Fruit fly (Drosophila melanogaster) whole organism, embryonic: ENCODE results near the gene lili.

Source experiments
- Aef1 ChIP-seq: fragments of 200-800 bp; sonication (Bioruptor generic); IDR thresholded peaks from 3 replicates; pipeline ENCODE4 v1.3.6; 2022; ENCODE audit warnings: missing biosample characterization, missing genetic modification characterization
- Bteb2 ChIP-seq: fragments of 200-800 bp; sonication (Bioruptor generic); optimal IDR thresholded peaks from 2 replicates; lab custom pipeline; 2016; ENCODE audit warnings: missing biosample characterization, missing genetic modification characterization
- CG10147 ChIP-seq: fragments of 200-800 bp; sonication (Bioruptor generic); optimal IDR thresholded peaks from 2 replicates; lab custom pipeline; 2019; ENCODE audit warnings: missing biosample characterization, mild to moderate bottlenecking, missing genetic modification characterization, moderate library complexity
- CG10366 ChIP-seq: fragments of 200-800 bp; sonication (Bioruptor generic); IDR thresholded peaks from 2 replicates; pipeline ENCODE4 v1.3.6; 2022; ENCODE audit warnings: missing biosample characterization, missing genetic modification characterization
- CG10431 ChIP-seq: fragments of 200-800 bp; sonication (Bioruptor generic); optimal IDR thresholded peaks from 3 replicates; lab custom pipeline; 2018; ENCODE audit warnings: missing biosample characterization, mild to moderate bottlenecking, missing genetic modification characterization
- CG10654 ChIP-seq: fragments of 200-800 bp; sonication (Bioruptor generic); optimal IDR thresholded peaks from 2 replicates; lab custom pipeline; 2016; ENCODE audit warnings: missing biosample characterization, missing genetic modification characterization
- CG10959 ChIP-seq: fragments of 200-800 bp; sonication (Bioruptor generic); IDR thresholded peaks from 2 replicates; pipeline ENCODE4 v1.3.6; 2022; ENCODE audit warnings: missing biosample characterization, missing genetic modification characterization
- CG11696 ChIP-seq: fragments of 200-800 bp; sonication (Bioruptor generic); IDR thresholded peaks from 2 replicates; pipeline ENCODE4 v1.3.6; 2022; ENCODE audit warnings: missing biosample characterization, missing genetic modification characterization
- CG13296 ChIP-seq: fragments of 200-800 bp; sonication (Bioruptor generic); optimal IDR thresholded peaks from 3 replicates; lab custom pipeline; 2018; ENCODE audit warnings: missing biosample characterization, mild to moderate bottlenecking, missing genetic modification characterization
- CG13894 ChIP-seq: fragments of 200-800 bp; sonication (Bioruptor generic); optimal IDR thresholded peaks from 3 replicates; lab custom pipeline; 2018; ENCODE audit warnings: missing biosample characterization, mild to moderate bottlenecking, missing genetic modification characterization, moderate library complexity
- CG1647 ChIP-seq: fragments of 200-800 bp; sonication (Bioruptor generic); optimal IDR thresholded peaks from 3 replicates; lab custom pipeline; 2016; ENCODE audit warnings: missing biosample characterization, missing genetic modification characterization
- CG1832 ChIP-seq: fragments of 200-800 bp; sonication (Bioruptor generic); optimal IDR thresholded peaks from 2 replicates; lab custom pipeline; 2017; ENCODE audit warnings: missing biosample characterization, mild to moderate bottlenecking, missing genetic modification characterization, inconsistent platforms
- CG18764 ChIP-seq: fragments of 200-800 bp; sonication (Bioruptor generic); optimal IDR thresholded peaks from 3 replicates; lab custom pipeline; 2016; ENCODE audit warnings: missing biosample characterization, missing genetic modification characterization
- CG2129 ChIP-seq: fragments of 200-800 bp; sonication (Bioruptor generic); IDR thresholded peaks from 2 replicates; pipeline ENCODE4 v1.3.6; 2022; ENCODE audit warnings: missing biosample characterization, missing genetic modification characterization; ENCODE audit not compliant: partially characterized antibody
- CG2202 ChIP-seq: fragments of 200-800 bp; sonication (Bioruptor generic); optimal IDR thresholded peaks from 2 replicates; lab custom pipeline; 2018; ENCODE audit warnings: missing biosample characterization, mild to moderate bottlenecking, missing genetic modification characterization
- CG2712 ChIP-seq: fragments of 200-800 bp; optimal IDR thresholded peaks from 3 replicates; lab custom pipeline; 2019; ENCODE audit warnings: missing biosample characterization, mild to moderate bottlenecking, missing genetic modification characterization, moderate library complexity
- CG2889 ChIP-seq: fragments of 200-800 bp; sonication (Bioruptor generic); IDR thresholded peaks from 3 replicates; pipeline ENCODE4 v1.3.6; 2022; ENCODE audit warnings: missing biosample characterization, missing genetic modification characterization
- CG31388 ChIP-seq: fragments of 200-800 bp; sonication (Bioruptor generic); optimal IDR thresholded peaks from 2 replicates; lab custom pipeline; 2016; ENCODE audit warnings: missing biosample characterization, missing genetic modification characterization
- CG3281 ChIP-seq: fragments of 200-800 bp; sonication (Bioruptor generic); optimal IDR thresholded peaks from 3 replicates; lab custom pipeline; 2017; ENCODE audit warnings: missing biosample characterization, mild to moderate bottlenecking, missing genetic modification characterization
- CG4404 ChIP-seq: fragments of 200-800 bp; sonication (Bioruptor generic); IDR thresholded peaks from 2 replicates; pipeline ENCODE4 v1.3.6; 2022; ENCODE audit warnings: missing biosample characterization, missing genetic modification characterization
- CG4617 ChIP-seq: fragments of 200-800 bp; sonication (Bioruptor generic); optimal IDR thresholded peaks from 3 replicates; lab custom pipeline; 2016; ENCODE audit warnings: missing biosample characterization, missing genetic modification characterization, borderline replicate concordance
- CG4707 ChIP-seq: fragments of 200-800 bp; sonication (Bioruptor generic); optimal IDR thresholded peaks from 2 replicates; lab custom pipeline; 2018; ENCODE audit warnings: missing biosample characterization, mild to moderate bottlenecking, missing genetic modification characterization, moderate library complexity
- CG5245 ChIP-seq: fragments of 200-800 bp; sonication (Bioruptor generic); optimal IDR thresholded peaks from 3 replicates; lab custom pipeline; 2016; ENCODE audit warnings: missing biosample characterization, missing genetic modification characterization
- CG5953 ChIP-seq: fragments of 200-800 bp; sonication (Bioruptor generic); IDR thresholded peaks from 2 replicates; pipeline ENCODE4 v1.3.6; 2022; ENCODE audit warnings: missing biosample characterization, missing genetic modification characterization
- CG7357 ChIP-seq: fragments of 200-800 bp; sonication (Bioruptor generic); IDR thresholded peaks from 3 replicates; pipeline ENCODE4 v1.3.6; 2022; ENCODE audit warnings: missing biosample characterization, missing genetic modification characterization
- CG8290 ChIP-seq, 3 experiments: fragments of 200-800 bp; sonication (Bioruptor generic); optimal IDR thresholded peaks; 2 replicates each; lab custom pipeline; 2016 to 2019; ENCODE audit warnings: missing biosample characterization in 3 of 3, missing genetic modification characterization in 3 of 3, mild to moderate bottlenecking in 2 of 3, moderate library complexity in 1 of 3
- CoRest ChIP-seq: fragments of 200-800 bp; sonication (Bioruptor generic); optimal IDR thresholded peaks from 3 replicates; lab custom pipeline; 2018; ENCODE audit warnings: missing biosample characterization, mild to moderate bottlenecking, missing genetic modification characterization, moderate library complexity
- D19B ChIP-seq: fragments of 200-800 bp; sonication (Bioruptor generic); optimal IDR thresholded peaks from 2 replicates; lab custom pipeline; 2017; ENCODE audit warnings: missing biosample characterization, mild to moderate bottlenecking, missing genetic modification characterization
- Dad ChIP-seq: fragments of 200-800 bp; sonication (Bioruptor generic); optimal IDR thresholded peaks from 3 replicates; lab custom pipeline; 2016; ENCODE audit warnings: missing biosample characterization, missing genetic modification characterization
- Dp ChIP-seq: fragments of 200-800 bp; sonication (Bioruptor generic); optimal IDR thresholded peaks from 2 replicates; lab custom pipeline; 2018; ENCODE audit warnings: missing biosample characterization, mild to moderate bottlenecking, missing genetic modification characterization, moderate library complexity
- E2f1 ChIP-seq: fragments of 200-800 bp; sonication (Bioruptor generic); IDR thresholded peaks from 2 replicates; pipeline ENCODE4 v1.3.6; 2022; ENCODE audit warnings: missing biosample characterization, missing genetic modification characterization
- Eip74EF ChIP-seq, 2 experiments: fragments of 200-800 bp in 1 of 2; fragments of >200 bp in 1 of 2; sonication (Bioruptor generic) in 1 of 2; optimal IDR thresholded peaks; 2 replicates each; lab custom pipeline; 2017 to 2019; ENCODE audit warnings: missing biosample characterization in 2 of 2, missing genetic modification characterization in 2 of 2, mild to moderate bottlenecking in 1 of 2, moderate library complexity in 1 of 2
- Ets97D ChIP-seq: fragments of 200-800 bp; sonication (Bioruptor generic); optimal IDR thresholded peaks from 3 replicates; lab custom pipeline; 2016; ENCODE audit warnings: missing biosample characterization, missing genetic modification characterization
- Optix ChIP-seq: fragments of 200-800 bp; sonication (Bioruptor generic); IDR thresholded peaks from 3 replicates; pipeline ENCODE4 v1.3.6; 2022; ENCODE audit warnings: missing biosample characterization, missing genetic modification characterization
- Rx ChIP-seq: fragments of 200-800 bp; sonication (Bioruptor generic); IDR thresholded peaks from 2 replicates; pipeline ENCODE4 v1.3.6; 2022; ENCODE audit warnings: missing biosample characterization, missing genetic modification characterization
- Sry-β ChIP-seq: fragments of 200-800 bp; sonication (Bioruptor generic); optimal IDR thresholded peaks from 2 replicates; lab custom pipeline; 2018; ENCODE audit warnings: missing biosample characterization, mild to moderate bottlenecking, missing genetic modification characterization, moderate library complexity
- bcd ChIP-seq: fragments of 200-800 bp; sonication (Bioruptor generic); optimal IDR thresholded peaks from 2 replicates; lab custom pipeline; 2017; ENCODE audit warnings: missing biosample characterization, mild to moderate bottlenecking, missing genetic modification characterization
- chinmo ChIP-seq: fragments of 200-800 bp; sonication (Bioruptor generic); IDR thresholded peaks from 4 replicates; pipeline ENCODE4 v1.3.6; 2022; ENCODE audit warnings: missing biosample characterization, missing genetic modification characterization; ENCODE audit not compliant: partially characterized antibody
- chm ChIP-seq: fragments of 200-800 bp; sonication (Bioruptor generic); IDR thresholded peaks from 2 replicates; pipeline ENCODE4 v1.3.6; 2022; ENCODE audit warnings: missing biosample characterization, missing genetic modification characterization
- da ChIP-seq: fragments of 200-800 bp; sonication (Bioruptor generic); optimal IDR thresholded peaks from 2 replicates; lab custom pipeline; 2016; ENCODE audit warnings: missing biosample characterization, missing genetic modification characterization
- dm ChIP-seq: fragments of 200-800 bp; sonication (Bioruptor generic); optimal IDR thresholded peaks from 3 replicates; lab custom pipeline; 2016; ENCODE audit warnings: missing biosample characterization, missing genetic modification characterization
- dmrt11E ChIP-seq: fragments of 200-800 bp; sonication (Bioruptor generic); optimal IDR thresholded peaks from 3 replicates; lab custom pipeline; 2018; ENCODE audit warnings: missing biosample characterization, mild to moderate bottlenecking, missing genetic modification characterization, moderate library complexity
- her ChIP-seq: fragments of 200-800 bp; sonication (Bioruptor generic); optimal IDR thresholded peaks from 2 replicates; lab custom pipeline; 2016; ENCODE audit warnings: missing biosample characterization, missing genetic modification characterization
- mirr ChIP-seq: fragments of 200-800 bp; sonication (Bioruptor generic); optimal IDR thresholded peaks from 3 replicates; lab custom pipeline; 2018; ENCODE audit warnings: missing biosample characterization, mild to moderate bottlenecking, missing genetic modification characterization
- schlank ChIP-seq: fragments of 200-800 bp; sonication (Bioruptor generic); optimal IDR thresholded peaks from 2 replicates; lab custom pipeline; 2018; ENCODE audit warnings: missing biosample characterization, mild to moderate bottlenecking, missing genetic modification characterization
- wdn ChIP-seq: fragments of 200-800 bp; sonication (Bioruptor generic); IDR thresholded peaks from 2 replicates; pipeline ENCODE4 v1.3.6; 2022; ENCODE audit warnings: missing biosample characterization, missing genetic modification characterization
- zen2 ChIP-seq: fragments of 200-800 bp; sonication (Bioruptor generic); IDR thresholded peaks from 3 replicates; pipeline ENCODE4 v1.3.6; 2022; ENCODE audit warnings: missing biosample characterization, missing genetic modification characterization; ENCODE audit not compliant: partially characterized antibody
- zfh1 ChIP-seq: fragments of 200-800 bp; sonication (Bioruptor generic); IDR thresholded peaks from 3 replicates; pipeline ENCODE4 v1.3.6; 2022; ENCODE audit warnings: missing biosample characterization, missing genetic modification characterization
- zfh2 ChIP-seq: fragments of 200-800 bp; sonication (Bioruptor generic); optimal IDR thresholded peaks from 2 replicates; lab custom pipeline; 2016; ENCODE audit warnings: missing biosample characterization, missing genetic modification characterization

lili gene

dm6 chr3R:24787042-24787565, 26.7 kb downstream of the lili start, which contains the start of gene CG5805 (continued):
- TF ChIP-seq CG10366 (GFP tag; lab: Robert Waterston, UW) (peak; percentile 84), wdn (GFP tag; lab: Robert Waterston, UW) (peak; percentile 81), Dad (peak; percentile 60), CG2889 (peak; percentile 67), CG18764 (peak; percentile 75), zfh2 (peak; percentile 61), CG8290 (GFP tag; optimal IDR thresholded peaks at IDR 0.05; lab: Kevin White, UChicago) (no peak), CG8290 (tag; optimal IDR thresholded peaks at IDR 0.05; lab: Kevin White, UChicago) (peak in 1 of 2 experiments; percentile 41), E2f1 (GFP tag; lab: Robert Waterston, UW) (peak; percentile 62), CG11696 (GFP tag; lab: Robert Waterston, UW) (peak; percentile 28; the same call in 1 of the 2 replicates), CG10431 (GFP tag; lab: Kevin White, UChicago) (peak; percentile 56), CG13894 (tag; lab: Kevin White, UChicago) (peak; percentile 58), CG4617 (GFP tag; lab: Kevin White, UChicago) (peak; percentile 91), CG5953 (peak; percentile 70; the same call in 1 of the 2 replicates), CG1647 (GFP tag; lab: Kevin White, UChicago) (peak; percentile 66), her (peak; percentile 41), CG7357 (peak; percentile 63; the same call in 2 of the 3 replicates), CG5245 (GFP tag; lab: Kevin White, UChicago) (peak; percentile 60), bcd (GFP tag; lab: Kevin White, UChicago) (peak; percentile 95), CG4404 (GFP tag; lab: Robert Waterston, UW) (no peak), zfh1 (GFP tag; lab: Robert Waterston, UW) (peak; percentile 85), zen2 (GFP tag; lab: Robert Waterston, UW) (no peak), mirr (GFP tag; lab: Kevin White, UChicago) (peak; percentile 81), Eip74EF (GFP tag; optimal IDR thresholded peaks at IDR 0.05; lab: Kevin White, UChicago) (peak in 1 of 2 experiments; percentile 36), CG4707 (peak; percentile 70), CG1832 (no peak), CG2129 (GFP tag; lab: Robert Waterston, UW) (no peak), Dp (GFP tag; lab: Kevin White, UChicago) (peak; percentile 45), CoRest (tag; lab: Kevin White, UChicago) (peak; percentile 86), D19B (peak; percentile 74), Ets97D (GFP tag; lab: Kevin White, UChicago) (peak; percentile 99), CG13296 (GFP tag; lab: Kevin White, UChicago) (peak; percentile 89), schlank (peak; percentile 62), CG10147 (GFP tag; lab: Kevin White, UChicago) (peak; percentile 80), da (GFP tag; lab: Kevin White, UChicago) (peak; percentile 61), CG31388 (GFP tag; lab: Kevin White, UChicago) (peak; percentile 16), Aef1 (GFP tag; lab: Robert Waterston, UW) (peak; percentile 19; the same call in 1 of the 3 replicates), CG10654 (GFP tag; lab: Kevin White, UChicago) (peak; percentile 76), CG10959 (GFP tag; lab: Robert Waterston, UW) (peak; percentile 53), Bteb2 (GFP tag; lab: Kevin White, UChicago) (peak; percentile 82), Rx (peak; percentile 86), Sry-β (GFP tag; lab: Kevin White, UChicago) (peak; percentile 17), Optix (GFP tag; lab: Robert Waterston, UW) (peak; percentile 71; the same call in 2 of the 3 replicates), chm (GFP tag; lab: Robert Waterston, UW) (peak; percentile 89), CG2712 (tag; lab: Kevin White, UChicago) (peak; percentile 70), CG3281 (peak; percentile 92), chinmo (no peak), dm (GFP tag; lab: Kevin White, UChicago) (peak; percentile 86), dmrt11E (tag; lab: Kevin White, UChicago) (peak; percentile 72), CG2202 (tag; lab: Kevin White, UChicago) (peak; percentile 76)
